Worm (Caenorhabditis elegans) whole organism, L1 larva: Measurements from ENCODE around the gene W02D7.11.

Experiments
- blmp-1 ChIP-seq: fragments of 150-350 bp; optimal IDR thresholded peaks from 2 replicates; lab custom pipeline; 2014; ENCODE audit warnings: missing biosample characterization, missing genetic modification characterization
- fkh-10 ChIP-seq: sonication (generic microtip); optimal IDR thresholded peaks from 2 replicates; lab custom pipeline; 2017; ENCODE audit warnings: missing biosample characterization, missing genetic modification reagents, missing genetic modification characterization
- fos-1 ChIP-seq: fragments of 150-350 bp; optimal IDR thresholded peaks from 2 replicates; lab custom pipeline; 2014; ENCODE audit warnings: missing biosample characterization, missing genetic modification characterization
- mdl-1 ChIP-seq, 2 experiments: fragments of 150-350 bp; optimal IDR thresholded peaks; 2 replicates each; lab custom pipeline; 2014 to 2017; ENCODE audit warnings: missing biosample characterization in 2 of 2, missing genetic modification characterization in 2 of 2, inconsistent platforms in 1 of 2
- nhr-71 ChIP-seq: sonication (generic microtip); optimal IDR thresholded peaks from 2 replicates; lab custom pipeline; 2016; ENCODE audit warnings: mild to moderate bottlenecking, missing genetic modification characterization, moderate library complexity, missing compliant biosample characterization
- nhr-90 ChIP-seq: sonication (generic microtip); optimal IDR thresholded peaks from 2 replicates; lab custom pipeline; 2016; ENCODE audit warnings: mild to moderate bottlenecking, missing genetic modification characterization, missing compliant biosample characterization; ENCODE audit not compliant: poor library complexity
- skn-1 ChIP-seq: fragments of 150-350 bp; optimal IDR thresholded peaks from 2 replicates; lab custom pipeline; 2014; ENCODE audit warnings: missing biosample characterization, missing genetic modification characterization
- unc-62 ChIP-seq: fragments of 150-350 bp; optimal IDR thresholded peaks from 2 replicates; lab custom pipeline; 2014; ENCODE audit warnings: missing biosample characterization, missing genetic modification reagents, missing genetic modification characterization
- ztf-11 ChIP-seq, 2 experiments: sonication (generic microtip); optimal IDR thresholded peaks; 2 replicates each; lab custom pipeline; 2016 to 2017; ENCODE audit warnings: missing genetic modification characterization in 2 of 2, missing biosample characterization in 1 of 2, missing compliant biosample characterization in 1 of 2

DNA sequence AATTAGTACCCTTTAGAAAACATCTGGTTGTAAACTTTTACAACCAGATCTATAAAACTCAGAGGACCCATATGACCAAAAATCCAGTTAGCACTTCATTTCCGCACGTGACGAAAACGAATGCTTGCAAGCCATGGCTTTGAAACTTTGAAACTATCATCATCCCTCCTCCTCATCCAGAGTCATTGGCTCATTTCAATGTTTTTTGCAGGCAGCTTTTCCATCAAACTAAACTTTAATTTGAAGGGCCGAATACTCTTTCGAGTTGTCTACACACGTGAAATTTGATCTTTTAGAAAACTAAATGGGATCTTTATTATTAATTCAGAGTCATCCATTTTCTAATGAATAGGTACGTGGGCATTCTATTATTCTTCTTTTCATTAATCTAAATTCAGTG is 42.1 kb downstream of the W02D7.11 start:
- TF ChIP-seq fos-1 (tag; lab: Kevin White, UChicago), result no peak
- no peak for TF ChIP-seq fkh-10 (GFP tag; lab: Kevin White, UChicago)
- no peak for TF ChIP-seq nhr-71 (tag; lab: Kevin White, UChicago)
- TF ChIP-seq mdl-1 (tag; optimal IDR thresholded peaks at IDR 0.05; lab: Kevin White, UChicago), result no peak
- TF ChIP-seq ztf-11 (tag; optimal IDR thresholded peaks at IDR 0.05; lab: Kevin White, UChicago), result no peak
- TF ChIP-seq nhr-90 (tag; lab: Kevin White, UChicago), result no peak
- no peak for TF ChIP-seq skn-1 (tag; lab: Kevin White, UChicago)
- TF ChIP-seq unc-62 (GFP tag; lab: Kevin White, UChicago), result no peak
- no peak for TF ChIP-seq blmp-1
